Worm (Caenorhabditis elegans): ENCODE results near the gene fkh-8.

DNA sequence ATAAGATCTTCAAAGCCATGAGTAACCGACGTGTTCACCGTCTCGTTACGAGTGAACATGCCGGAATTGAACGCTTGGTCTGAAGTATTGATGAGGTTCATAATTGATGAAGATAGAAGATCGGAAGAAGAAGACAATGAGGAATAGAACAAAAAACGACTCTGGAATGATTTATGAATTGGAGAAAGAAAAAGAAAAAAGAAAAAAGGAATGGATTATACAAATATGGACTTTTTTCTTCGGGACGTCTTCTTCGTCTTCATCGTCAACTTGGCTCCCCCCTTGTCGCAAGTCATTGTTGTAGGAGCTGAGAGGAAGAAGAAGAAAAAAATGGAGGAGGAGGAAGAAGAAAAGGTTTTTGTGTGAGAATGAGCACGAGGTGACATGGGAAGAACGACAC, 35.8 kb upstream of the fkh-8 start, which contains the start of gene srsy-2:
- TF ChIP-seq zfh-2 (GFP tag; conservative IDR thresholded peaks at IDR 0.05) (no peak), lin-35 (GFP tag; optimal IDR thresholded peaks at IDR 0.05) (no peak), snpc-4 (GFP tag; optimal IDR thresholded peaks at IDR 0.05) (no peak), snpc-4 (tag; optimal IDR thresholded peaks at IDR 0.05) (no peak), F33H1.4 (GFP tag; IDR thresholded peaks at IDR 0.05) (no peak), ztf-22 (GFP tag; optimal IDR thresholded peaks at IDR 0.05) (no peak), lin-40 (tag; optimal IDR thresholded peaks at IDR 0.05) (no peak), rcor-1 (GFP tag; IDR thresholded peaks at IDR 0.05) (no peak)
